Fruit fly (Drosophila melanogaster) whole organism, embryonic: ENCODE data around the gene Mo25.

Experiments used
- B-H2 ChIP-seq: fragments of 200-800 bp; sonication (Bioruptor generic); optimal IDR thresholded peaks from 2 replicates; lab custom pipeline; 2018; ENCODE audit warnings: missing biosample characterization, mild to moderate bottlenecking, missing genetic modification characterization
- CG10366 ChIP-seq: fragments of 200-800 bp; sonication (Bioruptor generic); IDR thresholded peaks from 2 replicates; pipeline ENCODE4 v1.3.6; 2022; ENCODE audit warnings: missing biosample characterization, missing genetic modification characterization
- CG13624 ChIP-seq: fragments of 200-800 bp; sonication (Bioruptor generic); optimal IDR thresholded peaks from 2 replicates; lab custom pipeline; 2016; ENCODE audit warnings: missing biosample characterization, missing genetic modification characterization
- CG13775 ChIP-seq: fragments of 200-800 bp; sonication (Bioruptor generic); optimal IDR thresholded peaks from 3 replicates; lab custom pipeline; 2017; ENCODE audit warnings: missing biosample characterization, mild to moderate bottlenecking, missing genetic modification characterization
- CG14014 ChIP-seq: fragments of 200-800 bp; sonication (Bioruptor generic); IDR thresholded peaks from 2 replicates; pipeline ENCODE4 v1.3.6; 2022; ENCODE audit warnings: missing biosample characterization, missing genetic modification characterization
- CG1529 ChIP-seq: fragments of 200-800 bp; sonication (Bioruptor generic); optimal IDR thresholded peaks from 3 replicates; lab custom pipeline; 2018; ENCODE audit warnings: missing biosample characterization, missing genetic modification characterization
- CG15514 ChIP-seq: fragments of 200-800 bp; sonication (Bioruptor generic); optimal IDR thresholded peaks from 3 replicates; lab custom pipeline; 2017; ENCODE audit warnings: missing biosample characterization, missing genetic modification characterization, mild to moderate bottlenecking, moderate library complexity, missing genetic modification reagents
- CG16815 ChIP-seq: fragments of 200-800 bp; sonication (Bioruptor generic); optimal IDR thresholded peaks from 3 replicates; lab custom pipeline; 2017; ENCODE audit warnings: missing biosample characterization, mild to moderate bottlenecking, missing genetic modification characterization
- CG18619 ChIP-seq: fragments of 200-800 bp; sonication (Bioruptor generic); optimal IDR thresholded peaks from 3 replicates; lab custom pipeline; 2017; ENCODE audit warnings: missing biosample characterization, mild to moderate bottlenecking, missing genetic modification characterization
- CG2129 ChIP-seq: fragments of 200-800 bp; sonication (Bioruptor generic); IDR thresholded peaks from 2 replicates; pipeline ENCODE4 v1.3.6; 2022; ENCODE audit warnings: missing biosample characterization, missing genetic modification characterization; ENCODE audit not compliant: partially characterized antibody
- CG2678 ChIP-seq: fragments of 200-800 bp; sonication (Bioruptor generic); optimal IDR thresholded peaks from 3 replicates; lab custom pipeline; 2019; ENCODE audit warnings: missing biosample characterization, mild to moderate bottlenecking, missing genetic modification characterization, moderate library complexity
- CG32532 ChIP-seq: fragments of 200-800 bp; sonication (Bioruptor generic); IDR thresholded peaks from 2 replicates; pipeline ENCODE4 v1.3.6; 2022; ENCODE audit warnings: missing biosample characterization, missing genetic modification characterization
- CG42726 ChIP-seq: fragments of 200-800 bp; sonication (Bioruptor generic); IDR thresholded peaks from 2 replicates; pipeline ENCODE4 v1.3.6; 2022; ENCODE audit warnings: missing biosample characterization, missing genetic modification characterization; ENCODE audit not compliant: partially characterized antibody
- CG43689 ChIP-seq: fragments of 200-800 bp; sonication (Bioruptor generic); IDR thresholded peaks from 2 replicates; pipeline ENCODE4 v1.3.6; 2022; ENCODE audit warnings: missing biosample characterization, missing genetic modification characterization
- CG4424 ChIP-seq: fragments of 200-800 bp; sonication (Bioruptor generic); optimal IDR thresholded peaks from 3 replicates; lab custom pipeline; 2016; ENCODE audit warnings: missing biosample characterization, missing genetic modification characterization
- CG4730 ChIP-seq: fragments of 200-800 bp; sonication (Bioruptor generic); IDR thresholded peaks from 2 replicates; pipeline ENCODE4 v1.3.6; 2022; ENCODE audit warnings: missing biosample characterization, missing genetic modification characterization
- CG5245 ChIP-seq: fragments of 200-800 bp; sonication (Bioruptor generic); optimal IDR thresholded peaks from 3 replicates; lab custom pipeline; 2016; ENCODE audit warnings: missing biosample characterization, missing genetic modification characterization
- CG6813 ChIP-seq: fragments of 200-800 bp; sonication (Bioruptor generic); optimal IDR thresholded peaks from 2 replicates; lab custom pipeline; 2017; ENCODE audit warnings: missing biosample characterization, missing genetic modification characterization, mild to moderate bottlenecking, moderate library complexity, missing genetic modification reagents
- CG7928 ChIP-seq: fragments of 200-800 bp; sonication (Bioruptor generic); optimal IDR thresholded peaks from 2 replicates; lab custom pipeline; 2017; ENCODE audit warnings: missing biosample characterization, mild to moderate bottlenecking, missing genetic modification characterization
- CG9797 ChIP-seq: fragments of 200-800 bp; sonication (Bioruptor generic); optimal IDR thresholded peaks from 3 replicates; lab custom pipeline; 2018; ENCODE audit warnings: missing biosample characterization, mild to moderate bottlenecking, missing genetic modification characterization
- Camta ChIP-seq: fragments of 200-800 bp; sonication (Bioruptor generic); optimal IDR thresholded peaks from 2 replicates; lab custom pipeline; 2016; ENCODE audit warnings: missing biosample characterization, missing genetic modification characterization
- Dek ChIP-seq: fragments of 200-800 bp; sonication (Bioruptor generic); optimal IDR thresholded peaks from 3 replicates; lab custom pipeline; 2019; ENCODE audit warnings: missing biosample characterization, mild to moderate bottlenecking, missing genetic modification characterization, moderate library complexity
- Dfd ChIP-seq, 2 experiments: fragments of >200 bp; optimal IDR thresholded peaks; 2 replicates each; lab custom pipeline; 2017; ENCODE audit warnings: missing biosample characterization in 2 of 2, missing genetic modification characterization in 2 of 2
- Doc2 ChIP-seq: fragments of 200-800 bp; sonication (Bioruptor generic); IDR thresholded peaks from 2 replicates; pipeline ENCODE4 v1.3.6; 2022; ENCODE audit warnings: missing biosample characterization, missing genetic modification characterization
- Hand ChIP-seq: fragments of 200-800 bp; sonication (Bioruptor generic); optimal IDR thresholded peaks from 2 replicates; lab custom pipeline; 2017; ENCODE audit warnings: mild to moderate bottlenecking, missing biosample characterization, missing genetic modification reagents, missing genetic modification characterization
- MBD-R2 ChIP-seq: fragments of 200-800 bp; sonication (Bioruptor generic); IDR thresholded peaks from 2 replicates; pipeline ENCODE4 v1.3.6; 2022; ENCODE audit warnings: missing biosample characterization, missing genetic modification characterization
- NC2α ChIP-seq: fragments of 200-800 bp; sonication (Bioruptor generic); optimal IDR thresholded peaks from 2 replicates; lab custom pipeline; 2016; ENCODE audit warnings: missing biosample characterization, missing genetic modification characterization
- NC2β ChIP-seq: fragments of 200-800 bp; sonication (Bioruptor generic); optimal IDR thresholded peaks from 2 replicates; lab custom pipeline; 2016; ENCODE audit warnings: missing biosample characterization, missing genetic modification characterization
- bigmax ChIP-seq: fragments of 200-800 bp; sonication (Bioruptor generic); optimal IDR thresholded peaks from 2 replicates; lab custom pipeline; 2018; ENCODE audit warnings: missing biosample characterization, mild to moderate bottlenecking, missing genetic modification characterization
- bowl ChIP-seq: fragments of 200-800 bp; sonication (Bioruptor generic); IDR thresholded peaks from 2 replicates; pipeline ENCODE4 v1.3.6; 2022; ENCODE audit warnings: missing biosample characterization, missing genetic modification characterization
- chn ChIP-seq: fragments of 200-800 bp; sonication (Bioruptor generic); optimal IDR thresholded peaks from 2 replicates; lab custom pipeline; 2016; ENCODE audit warnings: missing biosample characterization, missing genetic modification characterization
- dmrt11E ChIP-seq: fragments of 200-800 bp; sonication (Bioruptor generic); optimal IDR thresholded peaks from 3 replicates; lab custom pipeline; 2018; ENCODE audit warnings: missing biosample characterization, mild to moderate bottlenecking, missing genetic modification characterization, moderate library complexity
- eve ChIP-seq, 2 experiments: fragments of >200 bp; optimal IDR thresholded peaks; 2 replicates each; lab custom pipeline; 2017; ENCODE audit warnings: missing biosample characterization in 2 of 2, missing genetic modification characterization in 2 of 2
- fu2 ChIP-seq: fragments of 200-800 bp; sonication (Bioruptor generic); optimal IDR thresholded peaks from 2 replicates; lab custom pipeline; 2016; ENCODE audit warnings: missing biosample characterization, missing genetic modification characterization
- gcm2 ChIP-seq: fragments of 200-800 bp; sonication (Bioruptor generic); optimal IDR thresholded peaks from 2 replicates; lab custom pipeline; 2016; ENCODE audit warnings: missing biosample characterization, missing genetic modification characterization
- gem ChIP-seq: fragments of 200-800 bp; sonication (Bioruptor generic); optimal IDR thresholded peaks from 2 replicates; lab custom pipeline; 2019; ENCODE audit warnings: missing biosample characterization, mild to moderate bottlenecking, missing genetic modification characterization, moderate library complexity
- nerfin-1 ChIP-seq: fragments of 200-800 bp; sonication (Bioruptor generic); optimal IDR thresholded peaks from 3 replicates; lab custom pipeline; 2019; ENCODE audit warnings: missing biosample characterization, mild to moderate bottlenecking, missing genetic modification characterization, moderate library complexity
- nom ChIP-seq: fragments of 200-800 bp; sonication (Bioruptor generic); optimal IDR thresholded peaks from 2 replicates; lab custom pipeline; 2017; ENCODE audit warnings: missing biosample characterization, missing genetic modification characterization, mild to moderate bottlenecking, moderate library complexity, missing genetic modification reagents
- odd ChIP-seq: fragments of 200-800 bp; sonication (Bioruptor generic); optimal IDR thresholded peaks from 2 replicates; lab custom pipeline; 2017; ENCODE audit warnings: missing biosample characterization, mild to moderate bottlenecking, missing genetic modification characterization
- onecut ChIP-seq: fragments of 200-800 bp; sonication (Bioruptor generic); IDR thresholded peaks from 2 replicates; pipeline ENCODE4 v1.3.6; 2022; ENCODE audit warnings: missing biosample characterization, missing genetic modification characterization
- pan ChIP-seq, 4 experiments: fragments of >200 bp in 3 of 4; fragments of 200-800 bp in 1 of 4; sonication (Bioruptor generic) in 1 of 4; optimal IDR thresholded peaks in 3 of 4; IDR thresholded peaks in 1 of 4; 2 replicates each; pipeline versions ENCODE4 v1.3.6 to Lab custom; 2017 to 2022; ENCODE audit warnings: missing biosample characterization in 2 of 4, missing genetic modification characterization in 2 of 4, mixed read lengths in 1 of 4
- pfk ChIP-seq: fragments of 200-800 bp; sonication (Bioruptor generic); optimal IDR thresholded peaks from 2 replicates; lab custom pipeline; 2018; ENCODE audit warnings: missing biosample characterization, mild to moderate bottlenecking, missing genetic modification characterization, moderate library complexity
- pros ChIP-seq: fragments of 200-800 bp; sonication (Bioruptor generic); optimal IDR thresholded peaks from 3 replicates; lab custom pipeline; 2019; ENCODE audit warnings: missing biosample characterization, mild to moderate bottlenecking, missing genetic modification characterization, moderate library complexity
- row ChIP-seq: fragments of 200-800 bp; sonication (Bioruptor generic); IDR thresholded peaks from 3 replicates; pipeline ENCODE4 v1.3.6; 2022; ENCODE audit warnings: missing biosample characterization, missing genetic modification characterization
- scrt ChIP-seq: fragments of 200-800 bp; sonication (Bioruptor generic); optimal IDR thresholded peaks from 2 replicates; lab custom pipeline; 2018; ENCODE audit warnings: missing biosample characterization, mild to moderate bottlenecking, missing genetic modification characterization, moderate library complexity
- sens-2 ChIP-seq: fragments of 200-800 bp; sonication (Bioruptor generic); IDR thresholded peaks from 2 replicates; pipeline ENCODE4 v1.3.6; 2022; ENCODE audit warnings: missing biosample characterization, missing genetic modification characterization
- sima ChIP-seq: fragments of 200-800 bp; sonication (Bioruptor generic); optimal IDR thresholded peaks from 2 replicates; lab custom pipeline; 2016; ENCODE audit warnings: missing biosample characterization, missing genetic modification characterization
- sisA ChIP-seq: fragments of 200-800 bp; sonication (Bioruptor generic); IDR thresholded peaks from 2 replicates; pipeline ENCODE4 v1.3.6; 2022; ENCODE audit warnings: missing biosample characterization, missing genetic modification characterization
- tap ChIP-seq: fragments of 200-800 bp; optimal IDR thresholded peaks from 3 replicates; lab custom pipeline; 2019; ENCODE audit warnings: missing biosample characterization, mild to moderate bottlenecking, missing genetic modification characterization, moderate library complexity
- zen2 ChIP-seq: fragments of 200-800 bp; sonication (Bioruptor generic); IDR thresholded peaks from 3 replicates; pipeline ENCODE4 v1.3.6; 2022; ENCODE audit warnings: missing biosample characterization, missing genetic modification characterization; ENCODE audit not compliant: partially characterized antibody

The Mo25 gene

dm6 chr3L:16581201-16581705, 34.0 kb downstream of the Mo25 start, which contains the start of gene Smn (continued):
- peak; percentile 26 for TF ChIP-seq CG7928 (GFP tag; lab: Kevin White, UChicago)
- peak; percentile 13 for TF ChIP-seq CG13624 (GFP tag; lab: Kevin White, UChicago)
- TF ChIP-seq Camta (GFP tag; lab: Kevin White, UChicago): peak; percentile 62
- TF ChIP-seq eve (GFP tag; optimal IDR thresholded peaks at IDR 0.05; lab: Kevin White, UChicago): no peak
- TF ChIP-seq gcm2 (GFP tag; lab: Kevin White, UChicago): no peak
- no peak for TF ChIP-seq bigmax (GFP tag; lab: Kevin White, UChicago)
- no peak for TF ChIP-seq Hand (GFP tag; lab: Kevin White, UChicago)
- TF ChIP-seq gem: peak; percentile 69
- peak; percentile 2 for TF ChIP-seq CG5245 (GFP tag; lab: Kevin White, UChicago)
- peak; percentile 59 for TF ChIP-seq CG2678 (tag; lab: Kevin White, UChicago)
- TF ChIP-seq CG16815 (GFP tag; lab: Kevin White, UChicago): no peak
- peak; percentile 55 for TF ChIP-seq MBD-R2 (GFP tag; lab: Robert Waterston, UW)
- no peak for TF ChIP-seq CG4730
- peak; percentile 72 for TF ChIP-seq CG2129 (GFP tag; lab: Robert Waterston, UW)
- no peak for TF ChIP-seq CG32532 (GFP tag; lab: Robert Waterston, UW)
- no peak for TF ChIP-seq CG43689 (GFP tag; lab: Robert Waterston, UW)
- TF ChIP-seq CG10366 (GFP tag; lab: Robert Waterston, UW): no peak
- no peak for TF ChIP-seq pros (GFP tag; lab: Kevin White, UChicago)
- peak; percentile 37 for TF ChIP-seq CG4424 (GFP tag; lab: Kevin White, UChicago)
- TF ChIP-seq pfk (GFP tag; lab: Kevin White, UChicago): no peak
- no peak for TF ChIP-seq Dfd (GFP tag; optimal IDR thresholded peaks at IDR 0.05; lab: Kevin White, UChicago)
- TF ChIP-seq CG42726 (GFP tag; lab: Robert Waterston, UW): peak; percentile 61; the same call in 1 of the 2 replicates
- TF ChIP-seq dmrt11E: no peak
- TF ChIP-seq chn (GFP tag; lab: Kevin White, UChicago): peak; percentile 29
- no peak for TF ChIP-seq CG6813 (GFP tag; lab: Kevin White, UChicago)
- peak; percentile 38 for TF ChIP-seq NC2β
- no peak for TF ChIP-seq CG1529
- TF ChIP-seq odd (GFP tag; lab: Kevin White, UChicago): no peak
- TF ChIP-seq fu2: peak; percentile 51
- 0 out of 2 replicates have a peak, but pooled peaks have one; percentile 11 for TF ChIP-seq sisA
- TF ChIP-seq CG9797 (GFP tag; lab: Kevin White, UChicago): no peak
- TF ChIP-seq scrt (GFP tag; lab: Kevin White, UChicago): no peak
- peak; percentile 17 for TF ChIP-seq CG13775 (GFP tag; lab: Kevin White, UChicago)
- no peak for TF ChIP-seq tap (tag; lab: Kevin White, UChicago)
- no peak for TF ChIP-seq sens-2 (GFP tag; lab: Robert Waterston, UW)
- TF ChIP-seq row (GFP tag; lab: Robert Waterston, UW): peak; percentile 83
- TF ChIP-seq NC2α (GFP tag; lab: Kevin White, UChicago): no peak
- TF ChIP-seq Dek (tag; lab: Kevin White, UChicago): peak; percentile 34
- peak; percentile 42 for TF ChIP-seq nerfin-1
- peak; percentile 57 for TF ChIP-seq CG15514 (GFP tag; lab: Kevin White, UChicago)
- peak; percentile 55 for TF ChIP-seq B-H2 (GFP tag; lab: Kevin White, UChicago)
- TF ChIP-seq CG18619 (GFP tag; lab: Kevin White, UChicago): no peak
- TF ChIP-seq pan (optimal IDR thresholded peaks at IDR 0.05; lab: Kevin White, UChicago): no peak
- no peak for TF ChIP-seq pan (GFP tag; optimal IDR thresholded peaks at IDR 0.05 in 1 of 2, IDR thresholded peaks at IDR 0.05 in 1 of 2)
- TF ChIP-seq nom: peak; percentile 57
- TF ChIP-seq zen2 (GFP tag; lab: Robert Waterston, UW): peak; percentile 70; the same call in 2 of the 3 replicates
- no peak for TF ChIP-seq sima
- no peak for TF ChIP-seq bowl (GFP tag; lab: Robert Waterston, UW)
- TF ChIP-seq onecut (GFP tag; lab: Robert Waterston, UW): no peak
- TF ChIP-seq CG14014 (GFP tag; lab: Robert Waterston, UW): no peak
- TF ChIP-seq Doc2 (GFP tag; lab: Robert Waterston, UW): no peak
